Fruit fly (Drosophila melanogaster) whole organism, embryonic: ENCODE results near the gene h-cup.

Experiments
- CG10147 ChIP-seq: fragments of 200-800 bp; sonication (Bioruptor generic); optimal IDR thresholded peaks from 2 replicates; lab custom pipeline; 2019; ENCODE audit warnings: missing biosample characterization, mild to moderate bottlenecking, missing genetic modification characterization, moderate library complexity
- CG11456 ChIP-seq: fragments of 200-800 bp; sonication (Bioruptor generic); IDR thresholded peaks from 3 replicates; pipeline ENCODE4 v1.3.6; 2022; ENCODE audit warnings: missing biosample characterization, missing genetic modification characterization
- CG12071 ChIP-seq: fragments of 200-800 bp; sonication (Bioruptor generic); optimal IDR thresholded peaks from 3 replicates; lab custom pipeline; 2018; ENCODE audit warnings: missing biosample characterization, mild to moderate bottlenecking, missing genetic modification characterization
- CG1233 ChIP-seq: fragments of 200-800 bp; sonication (Bioruptor generic); optimal IDR thresholded peaks from 4 replicates; lab custom pipeline; 2018; ENCODE audit warnings: missing biosample characterization, mild to moderate bottlenecking, missing genetic modification characterization
- CG13296 ChIP-seq: fragments of 200-800 bp; sonication (Bioruptor generic); optimal IDR thresholded peaks from 3 replicates; lab custom pipeline; 2018; ENCODE audit warnings: missing biosample characterization, mild to moderate bottlenecking, missing genetic modification characterization
- CG15514 ChIP-seq: fragments of 200-800 bp; sonication (Bioruptor generic); optimal IDR thresholded peaks from 3 replicates; lab custom pipeline; 2017; ENCODE audit warnings: missing biosample characterization, missing genetic modification characterization, mild to moderate bottlenecking, moderate library complexity, missing genetic modification reagents
- CG17829 ChIP-seq: fragments of 200-800 bp; optimal IDR thresholded peaks from 2 replicates; lab custom pipeline; 2019; ENCODE audit warnings: missing biosample characterization, mild to moderate bottlenecking, missing genetic modification characterization, moderate library complexity
- CG17912 ChIP-seq: fragments of 200-800 bp; sonication (Bioruptor generic); optimal IDR thresholded peaks from 2 replicates; lab custom pipeline; 2018; ENCODE audit warnings: missing biosample characterization, mild to moderate bottlenecking, missing genetic modification characterization
- CG32532 ChIP-seq: fragments of 200-800 bp; sonication (Bioruptor generic); IDR thresholded peaks from 2 replicates; pipeline ENCODE4 v1.3.6; 2022; ENCODE audit warnings: missing biosample characterization, missing genetic modification characterization
- CG5180 ChIP-seq: fragments of 200-800 bp; sonication (Bioruptor generic); optimal IDR thresholded peaks from 3 replicates; lab custom pipeline; 2017; ENCODE audit warnings: missing biosample characterization, missing genetic modification characterization, mild to moderate bottlenecking, moderate library complexity, missing genetic modification reagents
- CG6765 ChIP-seq: fragments of 200-800 bp; sonication (Bioruptor generic); optimal IDR thresholded peaks from 3 replicates; lab custom pipeline; 2017; ENCODE audit warnings: missing biosample characterization, mild to moderate bottlenecking, missing genetic modification characterization
- CG6813 ChIP-seq: fragments of 200-800 bp; sonication (Bioruptor generic); optimal IDR thresholded peaks from 2 replicates; lab custom pipeline; 2017; ENCODE audit warnings: missing biosample characterization, missing genetic modification characterization, mild to moderate bottlenecking, moderate library complexity, missing genetic modification reagents
- CG8388 ChIP-seq: fragments of 200-800 bp; sonication (Bioruptor generic); optimal IDR thresholded peaks from 2 replicates; lab custom pipeline; 2019; ENCODE audit warnings: missing biosample characterization, mild to moderate bottlenecking, missing genetic modification characterization, moderate library complexity
- CG9609 ChIP-seq: fragments of 200-800 bp; sonication (Bioruptor generic); optimal IDR thresholded peaks from 3 replicates; lab custom pipeline; 2016; ENCODE audit warnings: missing biosample characterization, missing genetic modification characterization
- Elba2 ChIP-seq: fragments of 200-800 bp; sonication (Bioruptor generic); optimal IDR thresholded peaks from 3 replicates; lab custom pipeline; 2016; ENCODE audit warnings: missing biosample characterization, missing genetic modification characterization
- Ets65A ChIP-seq: fragments of 200-800 bp; sonication (Bioruptor generic); peaks from one replicate; lab custom pipeline; 2016; ENCODE audit warnings: missing biosample characterization, missing genetic modification characterization
- Ets97D ChIP-seq: fragments of 200-800 bp; sonication (Bioruptor generic); optimal IDR thresholded peaks from 3 replicates; lab custom pipeline; 2016; ENCODE audit warnings: missing biosample characterization, missing genetic modification characterization
- Hr39 ChIP-seq: fragments of >200 bp; optimal IDR thresholded peaks from 2 replicates; lab custom pipeline; 2017
- MBD-R2 ChIP-seq: fragments of 200-800 bp; sonication (Bioruptor generic); IDR thresholded peaks from 2 replicates; pipeline ENCODE4 v1.3.6; 2022; ENCODE audit warnings: missing biosample characterization, missing genetic modification characterization
- NC2β ChIP-seq: fragments of 200-800 bp; sonication (Bioruptor generic); optimal IDR thresholded peaks from 2 replicates; lab custom pipeline; 2016; ENCODE audit warnings: missing biosample characterization, missing genetic modification characterization
- Side ChIP-seq: fragments of 200-800 bp; sonication (Bioruptor generic); optimal IDR thresholded peaks from 2 replicates; lab custom pipeline; 2016; ENCODE audit warnings: missing biosample characterization, missing genetic modification characterization
- Spps ChIP-seq: fragments of 200-800 bp; sonication (Bioruptor generic); optimal IDR thresholded peaks from 2 replicates; lab custom pipeline; 2018; ENCODE audit warnings: missing biosample characterization, mild to moderate bottlenecking, missing genetic modification characterization
- Sry-β ChIP-seq: fragments of 200-800 bp; sonication (Bioruptor generic); optimal IDR thresholded peaks from 2 replicates; lab custom pipeline; 2018; ENCODE audit warnings: missing biosample characterization, mild to moderate bottlenecking, missing genetic modification characterization, moderate library complexity
- bsh ChIP-seq, 2 experiments: fragments of 200-800 bp; sonication (Bioruptor generic); optimal IDR thresholded peaks; 2 replicates each; lab custom pipeline; 2017 to 2018; ENCODE audit warnings: mild to moderate bottlenecking in 2 of 2, missing biosample characterization in 2 of 2, missing genetic modification characterization in 2 of 2, moderate library complexity in 1 of 2
- btn ChIP-seq: fragments of 200-800 bp; sonication (Bioruptor generic); optimal IDR thresholded peaks from 2 replicates; lab custom pipeline; 2016; ENCODE audit warnings: missing biosample characterization, missing genetic modification characterization
- cg ChIP-seq: fragments of 200-800 bp; sonication (Bioruptor generic); optimal IDR thresholded peaks from 3 replicates; lab custom pipeline; 2019; ENCODE audit warnings: missing biosample characterization, mild to moderate bottlenecking, missing genetic modification characterization, moderate library complexity
- chif ChIP-seq, 2 experiments: fragments of 200-800 bp; sonication (Bioruptor generic); optimal IDR thresholded peaks; 3 replicates each; lab custom pipeline; 2016; ENCODE audit warnings: missing biosample characterization in 2 of 2, missing genetic modification characterization in 2 of 2
- chinmo ChIP-seq: fragments of 200-800 bp; sonication (Bioruptor generic); IDR thresholded peaks from 4 replicates; pipeline ENCODE4 v1.3.6; 2022; ENCODE audit warnings: missing biosample characterization, missing genetic modification characterization; ENCODE audit not compliant: partially characterized antibody
- crol ChIP-seq: fragments of 200-800 bp; sonication (Bioruptor generic); IDR thresholded peaks from 2 replicates; pipeline ENCODE4 v1.3.6; 2022; ENCODE audit warnings: missing biosample characterization, missing genetic modification characterization
- dan ChIP-seq: fragments of 200-800 bp; sonication (Bioruptor generic); IDR thresholded peaks from 2 replicates; pipeline ENCODE4 v1.3.6; 2022; ENCODE audit warnings: missing biosample characterization, missing genetic modification characterization
- danr ChIP-seq: fragments of 200-800 bp; sonication (Bioruptor generic); IDR thresholded peaks from 2 replicates; pipeline ENCODE4 v1.3.6; 2022; ENCODE audit warnings: missing biosample characterization, missing genetic modification characterization
- eve ChIP-seq, 2 experiments: fragments of >200 bp; optimal IDR thresholded peaks; 2 replicates each; lab custom pipeline; 2017; ENCODE audit warnings: missing biosample characterization in 2 of 2, missing genetic modification characterization in 2 of 2
- ewg ChIP-seq: fragments of 200-800 bp; sonication (Bioruptor generic); optimal IDR thresholded peaks from 3 replicates; lab custom pipeline; 2017; ENCODE audit warnings: mild to moderate bottlenecking, missing biosample characterization, missing genetic modification reagents, missing genetic modification characterization
- fd3F ChIP-seq: fragments of 200-800 bp; sonication (Bioruptor generic); optimal IDR thresholded peaks from 2 replicates; lab custom pipeline; 2018; ENCODE audit warnings: missing biosample characterization, mild to moderate bottlenecking, missing genetic modification characterization, moderate library complexity
- kah ChIP-seq: fragments of 200-800 bp; sonication (Bioruptor generic); optimal IDR thresholded peaks from 2 replicates; lab custom pipeline; 2018; ENCODE audit warnings: missing biosample characterization, mild to moderate bottlenecking, missing genetic modification characterization
- kni ChIP-seq: fragments of 200-800 bp; sonication (Bioruptor generic); optimal IDR thresholded peaks from 3 replicates; lab custom pipeline; 2017; ENCODE audit warnings: mild to moderate bottlenecking, missing biosample characterization, missing genetic modification reagents, missing genetic modification characterization
- lab ChIP-seq: fragments of 200-800 bp; sonication (Bioruptor generic); optimal IDR thresholded peaks from 3 replicates; lab custom pipeline; 2017; ENCODE audit warnings: missing biosample characterization, missing genetic modification characterization, mild to moderate bottlenecking, moderate library complexity, missing genetic modification reagents
- nom ChIP-seq: fragments of 200-800 bp; sonication (Bioruptor generic); optimal IDR thresholded peaks from 2 replicates; lab custom pipeline; 2017; ENCODE audit warnings: missing biosample characterization, missing genetic modification characterization, mild to moderate bottlenecking, moderate library complexity, missing genetic modification reagents
- onecut ChIP-seq: fragments of 200-800 bp; sonication (Bioruptor generic); IDR thresholded peaks from 2 replicates; pipeline ENCODE4 v1.3.6; 2022; ENCODE audit warnings: missing biosample characterization, missing genetic modification characterization
- ro ChIP-seq: fragments of 200-800 bp; sonication (Bioruptor generic); IDR thresholded peaks from 2 replicates; pipeline ENCODE4 v1.3.6; 2022; ENCODE audit warnings: missing biosample characterization, missing genetic modification characterization
- salm ChIP-seq: fragments of 200-800 bp; sonication (Bioruptor generic); optimal IDR thresholded peaks from 2 replicates; lab custom pipeline; 2018; ENCODE audit warnings: missing biosample characterization, mild to moderate bottlenecking, missing genetic modification characterization
- scrt ChIP-seq: fragments of 200-800 bp; sonication (Bioruptor generic); optimal IDR thresholded peaks from 2 replicates; lab custom pipeline; 2018; ENCODE audit warnings: missing biosample characterization, mild to moderate bottlenecking, missing genetic modification characterization, moderate library complexity
- sens ChIP-seq: fragments of 200-800 bp; sonication (Bioruptor generic); peaks from one replicate; lab custom pipeline; 2016; ENCODE audit warnings: missing biosample characterization, missing genetic modification characterization
- shn ChIP-seq: fragments of 200-800 bp; sonication (Bioruptor generic); optimal IDR thresholded peaks from 3 replicates; lab custom pipeline; 2016; ENCODE audit warnings: missing biosample characterization, missing genetic modification characterization
- slp2 ChIP-seq: fragments of 200-800 bp; sonication (Bioruptor generic); optimal IDR thresholded peaks from 2 replicates; lab custom pipeline; 2016; ENCODE audit warnings: missing biosample characterization, missing genetic modification characterization
- stwl ChIP-seq: fragments of 200-800 bp; sonication (Bioruptor generic); optimal IDR thresholded peaks from 3 replicates; lab custom pipeline; 2018; ENCODE audit warnings: missing biosample characterization, mild to moderate bottlenecking, missing genetic modification characterization, moderate library complexity
- tio ChIP-seq: fragments of 200-800 bp; sonication (Bioruptor generic); optimal IDR thresholded peaks from 2 replicates; lab custom pipeline; 2017; ENCODE audit warnings: missing biosample characterization, missing genetic modification characterization, inconsistent platforms
- tup ChIP-seq: fragments of 200-800 bp; sonication (Bioruptor generic); optimal IDR thresholded peaks from 2 replicates; lab custom pipeline; 2016; ENCODE audit warnings: missing biosample characterization, mild to moderate bottlenecking, missing genetic modification characterization, moderate library complexity
- z ChIP-seq: fragments of 200-800 bp; sonication (Bioruptor generic); IDR thresholded peaks from 3 replicates; pipeline ENCODE4 v1.3.6; 2022; ENCODE audit warnings: missing biosample characterization, missing genetic modification characterization

Gene h-cup

DNA sequence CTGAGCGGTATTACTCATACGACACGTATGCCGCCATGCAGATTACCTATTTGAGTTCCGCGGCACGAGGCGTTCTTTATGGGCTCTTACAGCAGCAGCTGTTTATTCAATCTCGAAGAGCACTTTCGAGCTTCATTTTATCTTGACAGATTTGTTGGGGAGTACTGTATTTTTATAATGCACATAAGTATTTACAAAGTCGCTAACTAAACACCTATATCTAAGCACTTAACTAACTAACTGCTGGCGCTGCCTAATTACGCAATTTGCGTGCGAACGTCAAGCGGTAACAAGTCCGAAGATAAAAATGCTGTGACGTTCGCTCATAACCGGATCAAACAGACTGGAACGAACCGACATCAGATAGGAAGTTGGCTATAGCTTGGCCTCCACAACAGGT is 19.9 kb upstream of the h-cup start (continued):
- TF ChIP-seq CG13296 = peak; percentile 76
- TF ChIP-seq bsh (GFP tag; optimal IDR thresholded peaks at IDR 0.05; lab: Kevin White, UChicago) = no peak
- no peak for TF ChIP-seq CG17829
- no peak for TF ChIP-seq btn (GFP tag; lab: Kevin White, UChicago)
- TF ChIP-seq Spps (tag; lab: Kevin White, UChicago) = no peak
- no peak for TF ChIP-seq salm (tag; lab: Kevin White, UChicago)
- TF ChIP-seq tio (GFP tag; lab: Kevin White, UChicago) = no peak
- TF ChIP-seq scrt (GFP tag; lab: Kevin White, UChicago) = peak; percentile 7
- no peak for TF ChIP-seq chif (GFP tag; optimal IDR thresholded peaks at IDR 0.05; lab: Kevin White, UChicago)
- no peak for TF ChIP-seq Elba2 (GFP tag; lab: Kevin White, UChicago)
- peak; percentile 47 for TF ChIP-seq CG6813 (GFP tag; lab: Kevin White, UChicago)
- peak; percentile 27 for TF ChIP-seq CG15514 (GFP tag; lab: Kevin White, UChicago)
- TF ChIP-seq CG11456 (GFP tag; lab: Robert Waterston, UW) = no peak
- no peak for TF ChIP-seq NC2β (GFP tag; lab: Kevin White, UChicago)
- TF ChIP-seq CG12071 = peak; percentile 26
- peak; percentile 39 for TF ChIP-seq CG6765
- TF ChIP-seq lab (GFP tag; lab: Kevin White, UChicago) = peak; percentile 67
- peak; percentile 16 for TF ChIP-seq CG10147 (GFP tag; lab: Kevin White, UChicago)
- TF ChIP-seq, all 482 proteins: peak for 19

- TF ChIP-seq Side (GFP tag; lab: Kevin White, UChicago) (no peak), shn (no peak), eve (GFP tag; optimal IDR thresholded peaks at IDR 0.05; lab: Kevin White, UChicago) (no peak), dan (GFP tag; lab: Robert Waterston, UW) (0 out of 2 replicates have a peak, but pooled peaks have one; percentile 22), nom (no peak), ro (0 out of 2 replicates have a peak, but pooled peaks have one; percentile 8), danr (GFP tag; lab: Robert Waterston, UW) (no peak), Hr39 (peak; percentile 86), slp2 (GFP tag; lab: Kevin White, UChicago) (no peak), CG5180 (GFP tag; lab: Kevin White, UChicago) (no peak), CG8388 (GFP tag; lab: Kevin White, UChicago) (no peak)
Observed at dm6 chr3R:15393206-15393805, 10.6 kb upstream of the h-cup start.

dm6 chr3R:15379071-15379470 is 3.7 kb downstream of the h-cup start:
- TF ChIP-seq z (GFP tag; lab: Robert Waterston, UW) (peak; percentile 50; the same call in 1 of the 3 replicates), CG1233 (GFP tag; lab: Kevin White, UChicago) (no peak), kni (GFP tag; lab: Kevin White, UChicago) (peak; percentile 47), stwl (tag; lab: Kevin White, UChicago) (peak; percentile 48), Ets97D (GFP tag; lab: Kevin White, UChicago) (no peak), sens (GFP tag; lab: Kevin White, UChicago) (peak; percentile 52), fd3F (GFP tag; lab: Kevin White, UChicago) (no peak), onecut (peak; percentile 58), MBD-R2 (GFP tag; lab: Robert Waterston, UW) (no peak), tup (GFP tag; lab: Kevin White, UChicago) (no peak), CG17912 (GFP tag; lab: Kevin White, UChicago) (no peak), CG9609 (GFP tag; lab: Kevin White, UChicago) (no peak), Ets65A (GFP tag; lab: Kevin White, UChicago) (no peak), CG32532 (GFP tag; lab: Robert Waterston, UW) (no peak), cg (peak; percentile 64), ewg (GFP tag; lab: Kevin White, UChicago) (peak; percentile 93), kah (GFP tag; lab: Kevin White, UChicago) (no peak), crol (no peak), chinmo (GFP tag; lab: Robert Waterston, UW) (0 out of 4 replicates have a peak, but pooled peaks have one; percentile 58), Sry-β (no peak)
